Fruit fly (Drosophila melanogaster) whole organism, wandering third instar larva: ENCODE data around the gene CG1090.
A peak's percentile ranks its signal among the peaks of the same experiment; 100 is the strongest.

ENCODE experiments used
- Abd-B ChIP-seq: fragments of >200 bp; optimal IDR thresholded peaks from 2 replicates; lab custom pipeline; 2017; ENCODE audit warnings: missing biosample characterization, missing genetic modification characterization
- CG32264 ChIP-seq: fragments of 200-800 bp; sonication (Bioruptor generic); optimal IDR thresholded peaks from 2 replicates; lab custom pipeline; 2016; ENCODE audit warnings: missing biosample characterization, missing genetic modification characterization
- CG9705 ChIP-seq: fragments of 200-800 bp; sonication (Bioruptor generic); optimal IDR thresholded peaks from 2 replicates; lab custom pipeline; 2018; ENCODE audit warnings: missing biosample characterization, mild to moderate bottlenecking, missing genetic modification characterization
- CrebA ChIP-seq: fragments of 200-800 bp; sonication (Bioruptor generic); optimal IDR thresholded peaks from 2 replicates; lab custom pipeline; 2016; ENCODE audit warnings: missing biosample characterization, mild to moderate bottlenecking, missing genetic modification characterization, borderline replicate concordance
- Dfd ChIP-seq: fragments of >200 bp; optimal IDR thresholded peaks from 2 replicates; lab custom pipeline; 2017; ENCODE audit warnings: missing biosample characterization, missing genetic modification characterization
- Dif ChIP-seq: fragments of 200-275, 200-300 bp; sonication (Bioruptor generic); optimal IDR thresholded peaks from 2 replicates; lab custom pipeline; 2018; ENCODE audit warnings: missing biosample characterization, missing genetic modification characterization; ENCODE audit not compliant: partially characterized antibody
- GATAd ChIP-seq: sonication (Bioruptor generic); optimal IDR thresholded peaks from 2 replicates; lab custom pipeline; 2016; ENCODE audit warnings: missing biosample characterization, missing genetic modification characterization
- HLH106 ChIP-seq: fragments of 200-800 bp; optimal IDR thresholded peaks from 3 replicates; lab custom pipeline; 2019; ENCODE audit warnings: missing biosample characterization, mild to moderate bottlenecking, missing genetic modification characterization, moderate library complexity
- Hnf4 ChIP-seq: fragments of 200-800 bp; sonication (Bioruptor generic); optimal IDR thresholded peaks from 2 replicates; lab custom pipeline; 2016; ENCODE audit warnings: missing biosample characterization, mild to moderate bottlenecking, missing genetic modification characterization
- Hr78 ChIP-seq: fragments of >200 bp; optimal IDR thresholded peaks from 2 replicates; lab custom pipeline; 2017; ENCODE audit warnings: missing biosample characterization, missing genetic modification characterization
- Hr83 ChIP-seq: fragments of 200-300 bp; sonication (Bioruptor generic); optimal IDR thresholded peaks from 2 replicates; lab custom pipeline; 2016; ENCODE audit warnings: missing biosample characterization, mild to moderate bottlenecking, missing genetic modification characterization, moderate library complexity; ENCODE audit not compliant: poor library complexity, severe bottlenecking
- Jra ChIP-seq: sonication (Bioruptor generic); optimal IDR thresholded peaks from 2 replicates; lab custom pipeline; 2016; ENCODE audit warnings: missing biosample characterization, missing genetic modification characterization
- Mio ChIP-seq: sonication (Bioruptor generic); optimal IDR thresholded peaks from 2 replicates; lab custom pipeline; 2016; ENCODE audit warnings: missing biosample characterization, missing genetic modification characterization
- Myc ChIP-seq: fragments of >200 bp; optimal IDR thresholded peaks from 2 replicates; lab custom pipeline; 2017
- N ChIP-seq: fragments of >200 bp; optimal IDR thresholded peaks from 2 replicates; lab custom pipeline; 2018; ENCODE audit warnings: missing biosample characterization, missing external identifiers, missing genetic modification characterization
- Rel ChIP-seq, 2 experiments: fragments of 200-800 bp; sonication (Bioruptor generic) in 1 of 2; optimal IDR thresholded peaks; 2 replicates in 1 of 2; 3 replicates in 1 of 2; lab custom pipeline; 2016 to 2019; ENCODE audit warnings: mild to moderate bottlenecking in 2 of 2, missing biosample characterization in 2 of 2, missing genetic modification characterization in 2 of 2, moderate library complexity in 1 of 2
- Sp1 ChIP-seq: fragments of 200-800 bp; sonication (Bioruptor generic); optimal IDR thresholded peaks from 3 replicates; lab custom pipeline; 2019; ENCODE audit warnings: missing biosample characterization, mild to moderate bottlenecking, missing genetic modification characterization, moderate library complexity
- Vsx2 ChIP-seq: fragments of 200-300, 225-300 bp; sonication (Bioruptor generic); optimal IDR thresholded peaks from 2 replicates; lab custom pipeline; 2018; ENCODE audit warnings: missing biosample characterization, missing genetic modification characterization; ENCODE audit not compliant: partially characterized antibody
- br ChIP-seq: fragments of 200-800 bp; sonication (Bioruptor generic); optimal IDR thresholded peaks from 2 replicates; lab custom pipeline; 2016; ENCODE audit warnings: missing biosample characterization, missing genetic modification characterization
- brk ChIP-seq: fragments of 200-800 bp; sonication (Bioruptor generic); optimal IDR thresholded peaks from 2 replicates; lab custom pipeline; 2016; ENCODE audit warnings: missing biosample characterization, mild to moderate bottlenecking, missing genetic modification characterization
- dl ChIP-seq, 2 experiments: fragments of 175-275, 200-275 bp in 1 of 2; fragments of 200-275 bp in 1 of 2; sonication (Bioruptor generic); optimal IDR thresholded peaks; lab custom pipeline; 2018; ENCODE audit warnings: mild to moderate bottlenecking in 2 of 2, missing biosample characterization in 2 of 2, missing genetic modification characterization in 2 of 2, moderate library complexity in 2 of 2; ENCODE audit not compliant: partially characterized antibody in 2 of 2, insufficient read depth in 1 of 2
- dmrt93B ChIP-seq: fragments of 200-800 bp; sonication (Bioruptor generic); optimal IDR thresholded peaks from 2 replicates; lab custom pipeline; 2018; ENCODE audit warnings: missing biosample characterization, mild to moderate bottlenecking, missing genetic modification characterization
- dsf ChIP-seq: sonication (Bioruptor generic); optimal IDR thresholded peaks from 2 replicates; lab custom pipeline; 2016; ENCODE audit warnings: missing biosample characterization, missing genetic modification characterization, borderline replicate concordance
- ey ChIP-seq: fragments of 200-800 bp; sonication (Bioruptor generic); optimal IDR thresholded peaks from 2 replicates; lab custom pipeline; 2016; ENCODE audit warnings: missing biosample characterization, missing genetic modification characterization
- foxo ChIP-seq, 2 experiments: fragments of 200-800 bp; sonication (Bioruptor generic); optimal IDR thresholded peaks; 2 replicates in 1 of 2; 3 replicates in 1 of 2; lab custom pipeline; 2016 to 2017; ENCODE audit warnings: missing biosample characterization in 2 of 2, missing genetic modification characterization in 2 of 2
- fru ChIP-seq: fragments of 200-800 bp; sonication (Bioruptor generic); optimal IDR thresholded peaks from 3 replicates; lab custom pipeline; 2016; ENCODE audit warnings: missing biosample characterization, mild to moderate bottlenecking, missing genetic modification characterization
- h ChIP-seq: fragments of 200-800 bp; sonication (Bioruptor generic); optimal IDR thresholded peaks from 3 replicates; lab custom pipeline; 2016; ENCODE audit warnings: missing biosample characterization, mild to moderate bottlenecking, missing genetic modification characterization
- jim ChIP-seq: fragments of 175-275, 200-325 bp; sonication (Bioruptor generic); optimal IDR thresholded peaks from 2 replicates; lab custom pipeline; 2016; ENCODE audit warnings: missing biosample characterization, mild to moderate bottlenecking, missing genetic modification characterization
- lola ChIP-seq: fragments of >200 bp; optimal IDR thresholded peaks from 2 replicates; lab custom pipeline; 2017; ENCODE audit warnings: missing biosample characterization, missing genetic modification characterization
- pan ChIP-seq: fragments of >200 bp; optimal IDR thresholded peaks from 2 replicates; lab custom pipeline; 2017
- psq ChIP-seq: fragments of 200-800 bp; sonication (Bioruptor generic); optimal IDR thresholded peaks from 3 replicates; lab custom pipeline; 2017; ENCODE audit warnings: missing biosample characterization, mild to moderate bottlenecking, missing genetic modification characterization, moderate library complexity
- rgr ChIP-seq: fragments of 200-800 bp; sonication (Bioruptor generic); optimal IDR thresholded peaks from 3 replicates; lab custom pipeline; 2016; ENCODE audit warnings: missing biosample characterization, mild to moderate bottlenecking, missing genetic modification characterization
- sage ChIP-seq: fragments of 200-800 bp; sonication (Bioruptor generic); optimal IDR thresholded peaks from 2 replicates; lab custom pipeline; 2016; ENCODE audit warnings: missing biosample characterization, mild to moderate bottlenecking, missing genetic modification characterization
- sv ChIP-seq: fragments of 200-800 bp; sonication (Bioruptor generic); optimal IDR thresholded peaks from 3 replicates; lab custom pipeline; 2016; ENCODE audit warnings: missing biosample characterization, missing genetic modification characterization
- tai ChIP-seq: sonication (Bioruptor generic); optimal IDR thresholded peaks from 2 replicates; lab custom pipeline; 2016; ENCODE audit warnings: missing biosample characterization, missing genetic modification characterization
- usp ChIP-seq: fragments of >200 bp; optimal IDR thresholded peaks from 2 replicates; lab custom pipeline; 2017; ENCODE audit warnings: missing biosample characterization, missing genetic modification characterization
- woc ChIP-seq: sonication (Bioruptor generic); optimal IDR thresholded peaks from 2 replicates; lab custom pipeline; 2016; ENCODE audit warnings: missing biosample characterization, mild to moderate bottlenecking, missing genetic modification characterization

The CG1090 gene

dm6 chr3R:4390133-4390532, 30.4 kb downstream of the CG1090 start, which contains the start of gene CG14646:
CG14646 (plus strand) TSS chr3R:4390366.
- TF ChIP-seq Myc (lab: Kevin White, UChicago) (peak; percentile 67), Hr83 (GFP tag; lab: Kevin White, UChicago) (peak; percentile 63), tai (GFP tag; lab: Kevin White, UChicago) (no peak), usp (GFP tag; lab: Kevin White, UChicago) (no peak), Rel (GFP tag; optimal IDR thresholded peaks at IDR 0.05; lab: Kevin White, UChicago) (no peak), Rel (tag; optimal IDR thresholded peaks at IDR 0.05; lab: Kevin White, UChicago) (peak; percentile 21)

dm6 chr3R:4394117-4394516, 34.4 kb downstream of the CG1090 start, which contains the start of gene CG34112:
CG34112 (minus strand) TSS chr3R:4394259.
- no peak for TF ChIP-seq usp (GFP tag; lab: Kevin White, UChicago)
- TF ChIP-seq Sp1 (GFP tag; lab: Kevin White, UChicago) = peak; percentile 11
- no peak for TF ChIP-seq brk (GFP tag; lab: Kevin White, UChicago)
- TF ChIP-seq foxo (GFP tag; optimal IDR thresholded peaks at IDR 0.05; lab: Kevin White, UChicago) = no peak
- TF ChIP-seq sage (GFP tag; lab: Kevin White, UChicago) = no peak
- TF ChIP-seq Abd-B = no peak
- no peak for TF ChIP-seq Jra
- TF ChIP-seq GATAd = no peak
- TF ChIP-seq Hr78 (GFP tag; lab: Kevin White, UChicago) = no peak
- TF ChIP-seq N (GFP tag; lab: Kevin White, UChicago) = no peak
- no peak for TF ChIP-seq CG9705
- no peak for TF ChIP-seq dmrt93B (GFP tag; lab: Kevin White, UChicago)
- TF ChIP-seq ey (GFP tag; lab: Kevin White, UChicago) = no peak
- no peak for TF ChIP-seq Mio (GFP tag; lab: Kevin White, UChicago)
- TF ChIP-seq Rel (GFP tag; optimal IDR thresholded peaks at IDR 0.05; lab: Kevin White, UChicago) = no peak
- peak; percentile 53 for TF ChIP-seq Rel (tag; optimal IDR thresholded peaks at IDR 0.05; lab: Kevin White, UChicago)
- no peak for TF ChIP-seq lola (GFP tag; lab: Kevin White, UChicago)
- peak; percentile 53 for TF ChIP-seq h (GFP tag; lab: Kevin White, UChicago)
- TF ChIP-seq Hr83 (GFP tag; lab: Kevin White, UChicago) = peak; percentile 73
- no peak for TF ChIP-seq jim (GFP tag; lab: Kevin White, UChicago)
- peak; percentile 80 for TF ChIP-seq Dif (GFP tag; lab: Kevin White, UChicago)
- peak; percentile 5 for TF ChIP-seq rgr
- TF ChIP-seq CG32264 = no peak
- TF ChIP-seq br (GFP tag; lab: Kevin White, UChicago) = peak; percentile 45
- TF ChIP-seq fru = no peak
- TF ChIP-seq Hnf4 = peak; percentile 17
- peak; percentile 8 for TF ChIP-seq psq (GFP tag; lab: Kevin White, UChicago)
- TF ChIP-seq dl (GFP tag; optimal IDR thresholded peaks at IDR 0.05; lab: Kevin White, UChicago; ENCODE audit: insufficient read depth in 1 of 2, partially characterized antibody in 2 of 2) = peak; percentile 37 to 72
- TF ChIP-seq Vsx2 = no peak

- TF ChIP-seq sage (GFP tag; lab: Kevin White, UChicago) = peak; percentile 92
- peak; percentile 20 for TF ChIP-seq CG9705
- TF ChIP-seq Mio (GFP tag; lab: Kevin White, UChicago) = peak; percentile 71
- TF ChIP-seq woc (GFP tag; lab: Kevin White, UChicago) = peak; percentile 96
- TF ChIP-seq N (GFP tag; lab: Kevin White, UChicago) = no peak
- TF ChIP-seq dmrt93B (GFP tag; lab: Kevin White, UChicago) = peak; percentile 80
- TF ChIP-seq jim (GFP tag; lab: Kevin White, UChicago) = peak; percentile 43
- peak; percentile 89 for TF ChIP-seq Sp1 (GFP tag; lab: Kevin White, UChicago)
- peak; percentile 69 for TF ChIP-seq brk (GFP tag; lab: Kevin White, UChicago)
- no peak for TF ChIP-seq Dfd
- TF ChIP-seq Dif (GFP tag; lab: Kevin White, UChicago) = no peak
- peak; percentile 68 for TF ChIP-seq sv (GFP tag; lab: Kevin White, UChicago)
- TF ChIP-seq psq (GFP tag; lab: Kevin White, UChicago) = peak; percentile 84
- TF ChIP-seq pan (lab: Kevin White, UChicago) = no peak
- TF ChIP-seq CG32264 = peak; percentile 95
- peak; percentile 62 for TF ChIP-seq Jra
- peak; percentile 94 to 96 for TF ChIP-seq foxo (GFP tag; optimal IDR thresholded peaks at IDR 0.05; lab: Kevin White, UChicago)
- TF ChIP-seq Hr83 (GFP tag; lab: Kevin White, UChicago) = peak; percentile 53
- peak; percentile 99 for TF ChIP-seq h (GFP tag; lab: Kevin White, UChicago)
- TF ChIP-seq fru = peak; percentile 95
- TF ChIP-seq GATAd = no peak
- TF ChIP-seq HLH106 (tag; lab: Kevin White, UChicago) = peak; percentile 89
- no peak for TF ChIP-seq tai (GFP tag; lab: Kevin White, UChicago)
- TF ChIP-seq Rel (GFP tag; optimal IDR thresholded peaks at IDR 0.05; lab: Kevin White, UChicago) = peak; percentile 79
- TF ChIP-seq Rel (tag; optimal IDR thresholded peaks at IDR 0.05; lab: Kevin White, UChicago) = peak; percentile 60
- TF ChIP-seq lola (GFP tag; lab: Kevin White, UChicago) = no peak
- TF ChIP-seq dsf (GFP tag; lab: Kevin White, UChicago) = peak; percentile 3
- TF ChIP-seq ey (GFP tag; lab: Kevin White, UChicago) = peak; percentile 97
- no peak for TF ChIP-seq Abd-B
- TF ChIP-seq br (GFP tag; lab: Kevin White, UChicago) = peak; percentile 95
- no peak for TF ChIP-seq Vsx2
- TF ChIP-seq rgr = peak; percentile 96
- no peak for TF ChIP-seq Hr78 (GFP tag; lab: Kevin White, UChicago)
- no peak for TF ChIP-seq CrebA (GFP tag; lab: Kevin White, UChicago)
- peak; percentile 91 for TF ChIP-seq Myc (lab: Kevin White, UChicago)
These were observed 35.2 kb downstream of the CG1090 start for dm6 chr3R:4394654-4395581.
